Worm (Caenorhabditis elegans): ENCODE data around the gene nsy-1.

nsy-1 gene

DNA sequence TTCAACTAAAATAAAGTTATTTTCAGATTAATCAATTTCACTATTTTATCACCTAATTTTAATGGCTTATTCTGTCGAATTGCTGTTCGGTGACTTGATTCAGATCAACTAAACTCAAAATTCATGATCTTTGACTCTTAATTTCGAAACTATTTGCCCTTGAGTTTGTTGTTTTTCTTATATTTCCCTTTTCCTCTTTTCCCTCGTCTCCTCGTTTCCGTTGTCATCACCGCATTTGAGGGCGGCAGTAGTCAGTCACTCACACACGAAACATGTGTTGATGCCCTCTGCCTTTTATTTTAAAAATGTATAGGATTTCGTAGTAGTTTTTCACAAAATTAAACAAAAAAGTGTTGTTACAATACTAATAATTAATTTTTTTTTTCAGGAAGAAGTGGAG, 27.6 kb upstream of the nsy-1 start, which contains the start of gene rnh-1.0 (continued):
- TF ChIP-seq nhr-47 (tag; optimal IDR thresholded peaks at IDR 0.05) = no peak
- no peak for TF ChIP-seq zip-4 (GFP tag; optimal IDR thresholded peaks at IDR 0.05)
- no peak for TF ChIP-seq zag-1 (tag; optimal IDR thresholded peaks at IDR 0.05)
- TF ChIP-seq aly-2 (tag; optimal IDR thresholded peaks at IDR 0.05) = no peak
- TF ChIP-seq C16A3.4 (tag; optimal IDR thresholded peaks at IDR 0.05) = no peak
- TF ChIP-seq ama-1 (optimal IDR thresholded peaks at IDR 0.05) = no peak
- no peak for TF ChIP-seq fkh-8 (tag; optimal IDR thresholded peaks at IDR 0.05)
- no peak for TF ChIP-seq unc-98 (GFP tag; IDR thresholded peaks at IDR 0.05)
- TF ChIP-seq mep-1 (tag; optimal IDR thresholded peaks at IDR 0.05) = peak; percentile 47
- no peak for TF ChIP-seq elt-3 (tag; optimal IDR thresholded peaks at IDR 0.05)
- peak; percentile 18 for TF ChIP-seq rnt-1 (tag; optimal IDR thresholded peaks at IDR 0.05)
- TF ChIP-seq lin-14 (GFP tag; optimal IDR thresholded peaks at IDR 0.05) = peak; percentile 67
- peak in 2 of 3 experiments; percentile 28 to 30 for TF ChIP-seq dpl-1 (GFP tag; optimal IDR thresholded peaks at IDR 0.05)
- TF ChIP-seq nhr-20 (tag; optimal IDR thresholded peaks at IDR 0.05) = no peak
- no peak for TF ChIP-seq nhr-12 (tag; optimal IDR thresholded peaks at IDR 0.05)
- peak; percentile 28 for TF ChIP-seq blmp-1 (tag; optimal IDR thresholded peaks at IDR 0.05)
- TF ChIP-seq skn-1 (tag; optimal IDR thresholded peaks at IDR 0.05) = peak; percentile 19
- no peak for TF ChIP-seq pqm-1 (tag; optimal IDR thresholded peaks at IDR 0.05)
- TF ChIP-seq lsy-2 (tag; optimal IDR thresholded peaks at IDR 0.05) = no peak
- TF ChIP-seq hlh-17 (GFP tag; optimal IDR thresholded peaks at IDR 0.05; ENCODE audit: borderline replicate concordance) = no peak
- no peak for TF ChIP-seq fos-1 (tag; optimal IDR thresholded peaks at IDR 0.05)
- peak; percentile 11 for TF ChIP-seq snu-23 (GFP tag; optimal IDR thresholded peaks at IDR 0.05)

DNA sequence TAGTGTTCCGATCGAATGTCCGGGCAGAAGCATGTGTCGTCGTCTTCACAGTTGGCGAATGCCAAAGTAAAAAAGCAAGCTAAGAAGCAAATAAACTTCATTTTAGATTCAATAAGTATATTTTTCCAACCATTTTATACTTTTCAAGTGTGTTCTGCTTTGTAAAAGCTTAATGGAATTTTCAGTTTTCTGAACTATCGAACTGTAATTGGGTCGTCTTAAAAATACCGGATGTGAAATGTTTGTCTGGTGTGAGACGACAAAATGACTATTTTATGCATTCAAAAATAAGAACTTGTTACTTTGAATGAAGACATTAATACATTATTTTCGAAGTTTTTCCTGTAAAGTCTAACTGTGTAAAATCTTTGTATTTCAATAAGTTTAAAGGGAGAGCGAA, 23.9 kb upstream of the nsy-1 start, which contains the start of gene F59A6.11:
Gene F59A6.11, minus strand, starts transcription at position 101 of the 400 bp plus-strand sequence.
- no peak for TF ChIP-seq efl-1 (optimal IDR thresholded peaks at IDR 0.05)
- peak in 1 of 2 experiments; percentile 72 for TF ChIP-seq efl-1 (GFP tag; optimal IDR thresholded peaks at IDR 0.05 in 1 of 2)
- TF ChIP-seq sptf-1 (tag; optimal IDR thresholded peaks at IDR 0.05) = no peak
- no peak for TF ChIP-seq dsc-1 (tag; optimal IDR thresholded peaks at IDR 0.05)

DNA sequence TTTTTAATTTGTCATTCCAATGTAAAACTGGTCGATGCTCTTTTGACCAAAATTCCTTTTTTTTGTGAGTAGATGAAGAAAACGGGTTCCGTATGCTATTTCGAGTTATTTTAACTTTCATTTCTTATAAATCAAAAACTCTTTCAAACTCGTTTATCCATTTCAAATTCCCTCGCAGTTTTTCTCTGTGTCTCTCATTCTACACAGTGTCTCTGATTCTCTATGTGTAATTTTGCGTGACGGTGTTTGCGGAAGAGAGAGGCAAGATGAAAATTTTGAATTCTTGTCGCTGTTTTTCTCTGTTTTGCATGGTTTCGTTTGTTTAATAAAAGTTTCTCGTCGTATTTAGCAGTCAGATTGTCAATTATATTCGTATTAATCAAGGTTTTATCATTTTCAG, 23.4 kb upstream of the nsy-1 start, which contains the start of gene citk-2:
Gene citk-2, plus strand, starts transcription at position 399 of the 400 bp plus-strand sequence.
- TF ChIP-seq nhr-11 (tag; optimal IDR thresholded peaks at IDR 0.05) (peak; percentile 86), sptf-1 (tag; optimal IDR thresholded peaks at IDR 0.05) (no peak), ceh-88 (GFP tag; IDR thresholded peaks at IDR 0.05) (peak; percentile 63), ceh-63 (GFP tag; optimal IDR thresholded peaks at IDR 0.05) (no peak), rnt-1 (tag; optimal IDR thresholded peaks at IDR 0.05) (peak; percentile 97), lin-35 (GFP tag; optimal IDR thresholded peaks at IDR 0.05) (peak; percentile 100), nhr-76 (tag; optimal IDR thresholded peaks at IDR 0.05) (no peak), snu-23 (GFP tag; optimal IDR thresholded peaks at IDR 0.05) (peak; percentile 96), efl-3 (GFP tag; optimal IDR thresholded peaks at IDR 0.05) (peak; percentile 38), elt-2 (tag; optimal IDR thresholded peaks at IDR 0.05) (peak; percentile 99), hlh-17 (GFP tag; optimal IDR thresholded peaks at IDR 0.05; ENCODE audit: borderline replicate concordance) (no peak), ama-1 (optimal IDR thresholded peaks at IDR 0.05) (no peak), C16A3.4 (tag; optimal IDR thresholded peaks at IDR 0.05) (peak; percentile 92), aly-2 (tag; optimal IDR thresholded peaks at IDR 0.05) (peak; percentile 92), pax-3 (tag; optimal IDR thresholded peaks at IDR 0.05) (peak; percentile 79), zip-4 (GFP tag; optimal IDR thresholded peaks at IDR 0.05) (peak; percentile 73), blmp-1 (tag; optimal IDR thresholded peaks at IDR 0.05) (no peak), ets-5 (GFP tag; IDR thresholded peaks at IDR 0.05) (no peak), dpl-1 (GFP tag; optimal IDR thresholded peaks at IDR 0.05) (peak; percentile 100), lir-3 (tag; optimal IDR thresholded peaks at IDR 0.05; ENCODE audit: poor library complexity) (peak; percentile 85), sup-37 (GFP tag; optimal IDR thresholded peaks at IDR 0.05) (peak; percentile 52), fos-1 (tag; optimal IDR thresholded peaks at IDR 0.05) (peak; percentile 93), xbp-1 (tag; optimal IDR thresholded peaks at IDR 0.05) (peak; percentile 94), ceh-8 (GFP tag; optimal IDR thresholded peaks at IDR 0.05) (peak; percentile 88), nhr-84 (tag; optimal IDR thresholded peaks at IDR 0.05) (peak; percentile 58), tbx-2 (tag; optimal IDR thresholded peaks at IDR 0.05) (peak; percentile 94), nhr-12 (tag; optimal IDR thresholded peaks at IDR 0.05) (no peak), pag-3 (tag; optimal IDR thresholded peaks at IDR 0.05; ENCODE audit: borderline replicate concordance, insufficient read depth) (no peak), egl-13 (tag; optimal IDR thresholded peaks at IDR 0.05) (peak; percentile 85), zag-1 (tag; optimal IDR thresholded peaks at IDR 0.05) (peak; percentile 37), isw-1 (GFP tag; IDR thresholded peaks at IDR 0.05) (peak; percentile 90), mdl-1 (tag; optimal IDR thresholded peaks at IDR 0.05) (peak in 1 of 2 experiments; percentile 67), lin-15B (tag; optimal IDR thresholded peaks at IDR 0.05) (peak; percentile 77), unc-86 (tag; optimal IDR thresholded peaks at IDR 0.05) (peak; percentile 92), unc-98 (GFP tag; IDR thresholded peaks at IDR 0.05) (peak; percentile 41; the same call in 1 of the 2 replicates)
